Fruit fly (Drosophila melanogaster): Measurements from ENCODE around the gene CG17564.

DNA sequence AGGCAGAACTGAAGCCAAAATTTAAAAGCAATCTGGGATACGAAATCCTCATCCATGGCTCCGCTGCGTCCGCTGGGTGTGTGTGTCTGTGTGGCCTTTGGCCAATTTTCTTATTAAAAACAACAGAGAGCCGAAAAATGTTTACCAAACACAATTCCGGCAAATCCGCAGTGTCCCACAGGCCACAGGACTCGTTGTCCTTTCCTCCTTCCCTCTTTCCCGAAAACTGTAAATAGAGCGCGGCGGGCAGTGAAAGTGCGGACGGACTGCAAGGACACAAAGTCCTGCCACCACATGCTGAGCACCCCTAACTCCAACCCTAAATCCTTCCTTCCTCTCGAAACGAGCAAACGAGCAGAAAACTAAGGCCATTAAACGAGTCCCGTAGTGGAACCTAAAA lies 34.2 kb upstream of the CG17564 start:
- no peak for TF ChIP-seq Pif1B (GFP tag; optimal IDR thresholded peaks at IDR 0.05)
- TF ChIP-seq CG17806 (tag; optimal IDR thresholded peaks at IDR 0.05), result no peak
- TF ChIP-seq EcR (GFP tag; optimal IDR thresholded peaks at IDR 0.05), result no peak
- no peak for TF ChIP-seq CG8301 (tag; optimal IDR thresholded peaks at IDR 0.05)
- no peak for TF ChIP-seq Ets98B (GFP tag; IDR thresholded peaks at IDR 0.05)
- TF ChIP-seq CG34367 (tag; optimal IDR thresholded peaks at IDR 0.05), result no peak
- TF ChIP-seq CG12605 (GFP tag; IDR thresholded peaks at IDR 0.05), result no peak
- TF ChIP-seq CG14655 (GFP tag; optimal IDR thresholded peaks at IDR 0.05), result no peak
- no peak for TF ChIP-seq D1 (tag; optimal IDR thresholded peaks at IDR 0.05)

Data from whole organism, pupa.